Worm (Caenorhabditis elegans): ENCODE data around the gene Y48E1B.17.

Gene Y48E1B.17

ce11 chrII:13540956-13541355 is at the start of gene Y48E1B.17, which contains the start of gene noa-1:
Y48E1B.17 (minus strand) TSS chrII:13541084.
noa-1 (minus strand) TSS chrII:13541056.
- no peak for TF ChIP-seq unc-62 (GFP tag; optimal IDR thresholded peaks at IDR 0.05)

DNA sequence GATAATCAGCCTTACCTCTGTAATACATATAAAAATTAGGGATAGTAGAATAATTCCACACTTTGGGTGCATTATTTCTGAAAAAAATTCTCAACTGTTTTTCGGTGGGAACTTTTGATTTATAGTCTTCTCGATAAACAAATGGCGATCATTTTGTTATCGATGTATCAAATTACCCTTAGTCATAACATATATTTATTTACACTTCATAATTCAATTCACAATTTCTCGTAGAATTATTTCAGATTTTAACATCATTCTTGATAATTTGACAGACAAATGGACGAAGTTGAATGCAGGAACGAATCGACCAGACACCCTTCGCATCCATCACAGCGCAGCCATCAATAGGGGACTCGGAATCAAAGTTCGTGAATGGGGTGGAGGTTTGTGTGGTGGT is 49.6 kb upstream of the Y48E1B.17 start, which contains the start of gene clec-145:
clec-145 (minus strand) TSS at position 101 of the 400 bp plus-strand sequence.
- TF ChIP-seq unc-62 (GFP tag; optimal IDR thresholded peaks at IDR 0.05), result no peak

DNA sequence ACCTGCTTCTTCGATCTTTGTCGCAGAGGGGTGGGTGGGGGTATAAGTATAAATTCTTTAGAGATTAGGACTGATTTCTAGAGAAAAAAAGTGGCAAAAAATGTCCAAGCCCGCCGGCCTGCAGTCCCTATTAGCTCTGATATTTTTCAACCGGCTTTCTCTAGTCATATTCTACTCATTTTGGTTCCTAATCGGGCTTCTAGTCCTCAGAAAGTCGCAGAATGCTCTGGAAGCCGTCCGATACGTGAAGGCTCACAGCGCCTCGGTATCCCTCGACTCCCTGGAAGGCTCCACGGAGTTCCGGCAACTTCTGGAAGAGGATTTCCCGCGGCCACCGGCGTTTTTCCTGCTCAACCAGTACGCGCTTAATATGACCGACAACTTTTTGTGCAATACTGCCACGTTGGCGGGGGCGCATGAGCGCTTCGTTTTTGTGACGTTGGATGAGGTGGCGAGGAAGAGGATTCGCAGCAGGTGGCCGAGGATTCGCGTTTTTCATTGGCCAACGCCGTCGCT is 44.8 kb upstream of the Y48E1B.17 start, which contains the start of gene Y48E1B.8:
Y48E1B.8 (plus strand) TSS at position 51 of the 516 bp plus-strand sequence.
- no peak for TF ChIP-seq unc-62 (GFP tag; optimal IDR thresholded peaks at IDR 0.05)

- no peak for TF ChIP-seq unc-62 (GFP tag; optimal IDR thresholded peaks at IDR 0.05)
These were observed 34.4 kb upstream of the Y48E1B.17 start, which contains the start of the genes mrpl-37 and lin-38 for ce11 chrII:13575018-13575948. mrpl-37 (minus strand) TSS chrII:13575068. lin-38 (plus strand) TSS chrII:13575925.

DNA sequence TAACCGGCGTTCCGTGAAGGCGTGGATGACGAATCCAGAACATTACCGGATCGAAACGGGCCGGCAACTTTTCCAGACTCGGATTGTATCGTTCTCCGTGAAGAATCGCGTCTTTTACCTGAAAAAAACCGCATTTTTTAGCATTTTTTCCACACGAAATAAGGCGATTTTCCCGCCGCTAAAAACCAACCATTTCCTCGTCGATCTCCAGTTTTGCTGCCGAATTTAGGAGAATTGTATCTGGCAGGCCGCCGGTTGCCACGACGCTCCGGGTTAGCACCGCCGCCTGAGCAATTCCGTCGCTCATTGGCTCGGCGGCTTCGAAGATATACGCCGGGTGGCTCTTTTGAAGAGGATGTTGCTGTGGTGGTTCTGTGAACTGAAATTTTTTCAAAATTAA is 33.5 kb upstream of the Y48E1B.17 start:
- TF ChIP-seq unc-62 (GFP tag; optimal IDR thresholded peaks at IDR 0.05), result no peak

ce11 chrII:13567871-13568270 is 27.0 kb upstream of the Y48E1B.17 start, which contains the start of gene Y48E1B.3:
Y48E1B.3 (minus strand) TSS chrII:13567971.
- no peak for TF ChIP-seq unc-62 (GFP tag; optimal IDR thresholded peaks at IDR 0.05)

DNA sequence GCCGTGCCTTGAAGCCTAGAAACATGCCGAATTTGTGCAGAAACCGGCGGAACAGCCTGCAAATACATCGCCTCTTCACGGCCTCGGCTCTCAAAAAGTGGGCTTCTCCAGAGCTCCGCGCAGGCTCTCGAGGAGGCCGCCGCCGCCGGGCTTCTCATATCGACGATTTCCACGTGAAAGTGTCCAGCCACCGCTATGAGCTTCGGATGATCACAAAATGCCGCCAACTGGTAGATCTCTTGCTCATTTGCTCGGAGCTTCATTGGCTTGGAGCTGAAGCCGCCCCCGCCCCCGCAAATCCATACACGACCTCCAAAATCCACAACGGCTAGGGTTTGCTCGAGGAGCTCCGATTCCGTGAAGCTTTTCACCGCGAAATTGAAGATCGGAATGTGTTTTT is 19.7 kb upstream of the Y48E1B.17 start:
- no peak for TF ChIP-seq unc-62 (GFP tag; optimal IDR thresholded peaks at IDR 0.05)

DNA sequence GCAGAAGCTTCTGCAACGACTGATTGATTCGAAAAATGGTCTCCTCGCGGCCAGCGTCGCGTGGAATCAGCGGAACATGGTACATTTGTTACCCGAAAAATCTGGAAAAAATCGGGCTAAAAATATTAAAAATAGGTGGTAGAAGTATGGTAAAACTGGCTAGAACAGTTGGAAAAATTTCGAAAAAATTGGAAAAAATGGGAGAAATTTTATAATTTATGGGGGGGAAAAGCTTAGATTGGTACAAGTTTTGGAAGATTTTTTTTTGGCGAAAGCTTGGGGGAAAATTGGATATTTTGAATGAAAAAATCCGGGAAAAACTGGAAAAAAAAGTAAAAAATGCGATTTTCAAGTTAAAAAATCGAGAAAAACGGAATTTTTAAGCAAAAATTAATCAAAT is 6.7 kb upstream of the Y48E1B.17 start, which contains the start of gene ddl-2:
ddl-2 (minus strand) TSS at position 101 of the 400 bp plus-strand sequence.
- TF ChIP-seq unc-62 (GFP tag; optimal IDR thresholded peaks at IDR 0.05), result no peak

DNA sequence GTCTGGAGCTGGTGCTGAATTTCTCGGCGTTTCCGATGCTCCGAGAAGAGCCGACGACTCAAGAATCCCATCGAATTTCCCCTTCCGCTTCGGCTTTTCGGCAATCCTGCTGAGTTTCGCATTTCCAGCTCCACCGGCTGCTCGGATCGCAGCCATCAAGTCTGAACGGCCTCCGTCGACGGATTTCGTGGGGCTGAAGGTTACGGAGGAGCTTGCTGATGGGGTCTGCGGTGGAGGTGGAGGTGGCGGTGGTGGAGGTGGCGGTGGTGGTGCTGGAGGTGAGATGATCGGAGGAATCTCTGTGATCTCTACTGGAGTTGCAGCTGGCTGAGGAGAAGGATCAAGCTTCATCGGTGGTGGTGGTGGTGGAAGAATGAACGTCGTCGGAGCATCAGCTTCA is 2.1 kb upstream of the Y48E1B.17 start:
- TF ChIP-seq unc-62 (GFP tag; optimal IDR thresholded peaks at IDR 0.05), result no peak

DNA sequence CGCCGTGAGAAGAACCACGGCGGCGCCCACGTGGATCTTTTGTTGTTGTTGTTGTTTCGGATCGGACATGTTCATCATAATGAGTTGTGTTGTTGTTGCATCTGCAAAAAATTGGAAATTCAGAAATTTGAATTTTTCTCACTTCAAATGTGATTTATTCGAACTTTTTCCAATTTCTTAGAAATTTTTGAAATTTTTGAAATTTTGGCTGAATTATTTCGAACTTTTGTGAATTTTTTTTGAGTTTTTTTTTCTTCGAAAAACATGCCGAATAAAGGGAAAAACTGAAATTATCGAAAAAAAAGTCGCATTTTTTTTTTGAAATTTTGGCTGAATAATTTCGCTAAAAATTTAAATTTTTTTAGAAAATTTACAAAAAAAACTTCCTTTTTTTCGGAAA is 9.8 kb downstream of the Y48E1B.17 start, which contains the start of gene snx-14:
snx-14 (minus strand) TSS at position 101 of the 400 bp plus-strand sequence.
- no peak for TF ChIP-seq unc-62 (GFP tag; optimal IDR thresholded peaks at IDR 0.05)

ce11 chrII:13530657-13531056 is 10.2 kb downstream of the Y48E1B.17 start:
- TF ChIP-seq unc-62 (GFP tag; optimal IDR thresholded peaks at IDR 0.05), result no peak

ce11 chrII:13529131-13529530 is 11.8 kb downstream of the Y48E1B.17 start:
- TF ChIP-seq unc-62 (GFP tag; optimal IDR thresholded peaks at IDR 0.05), result no peak

- TF ChIP-seq unc-62 (GFP tag; optimal IDR thresholded peaks at IDR 0.05), result no peak
These were observed 18.9 kb downstream of the Y48E1B.17 start for ce11 chrII:13521977-13522404.

- TF ChIP-seq unc-62 (GFP tag; optimal IDR thresholded peaks at IDR 0.05), result no peak
These were observed 19.7 kb downstream of the Y48E1B.17 start for ce11 chrII:13521179-13521616.

DNA sequence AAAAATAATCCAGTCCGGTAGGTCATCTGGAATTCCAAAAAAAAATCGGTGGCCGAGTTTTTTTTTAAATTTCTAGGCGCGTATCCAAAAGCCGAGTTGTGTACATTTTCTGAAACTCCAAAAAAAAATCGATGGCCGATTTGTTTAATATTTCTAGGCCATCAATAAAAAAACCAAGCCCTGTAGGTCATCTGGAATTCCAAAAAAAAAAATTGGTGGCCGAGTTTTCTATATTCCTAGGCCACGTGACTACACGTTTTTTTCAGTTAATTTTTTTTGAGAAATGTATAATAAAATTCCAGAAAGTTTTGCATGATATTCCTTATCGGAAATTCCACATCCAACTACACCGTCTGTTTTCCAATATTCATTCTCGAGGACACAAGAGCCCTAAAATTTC is 23.3 kb downstream of the Y48E1B.17 start, which contains the start of gene sre-45:
sre-45 (plus strand) TSS at position 301 of the 400 bp plus-strand sequence.
- TF ChIP-seq unc-62 (GFP tag; optimal IDR thresholded peaks at IDR 0.05), result no peak

DNA sequence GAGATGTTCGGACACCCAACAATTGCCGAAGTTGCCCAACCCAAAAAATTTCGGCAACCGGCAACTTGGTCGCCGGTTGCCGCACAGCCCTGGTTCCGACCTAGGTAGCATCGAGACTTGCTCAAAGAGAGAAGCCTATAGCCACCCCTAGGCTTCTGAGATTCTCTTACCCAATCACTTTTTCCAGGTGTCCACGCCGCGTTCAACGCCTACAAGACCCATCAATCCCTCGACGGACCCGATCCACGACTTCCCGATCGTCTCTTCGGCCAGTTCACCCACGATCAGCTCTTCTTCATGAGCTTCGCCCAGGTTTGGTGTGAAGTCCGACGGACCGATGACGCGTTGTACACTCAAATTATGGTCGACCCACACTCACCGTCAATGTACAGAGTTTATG is 25.1 kb downstream of the Y48E1B.17 start:
- TF ChIP-seq unc-62 (GFP tag; optimal IDR thresholded peaks at IDR 0.05), result no peak
